Worm (Caenorhabditis elegans) whole organism, midembryonic: ENCODE data around the gene ceh-10.

Source experiments
- T22C8.4 ChIP-seq: fragments of 200-800 bp; sonication (Bioruptor generic); IDR thresholded peaks from 2 replicates; pipeline ENCODE4 v1.3.6; 2022; ENCODE audit warnings: missing genetic modification characterization, missing compliant biosample characterization
- cog-1 ChIP-seq: sonication (generic microtip); optimal IDR thresholded peaks from 2 replicates; lab custom pipeline; 2016; ENCODE audit warnings: missing genetic modification characterization, missing compliant biosample characterization
- flt-1 ChIP-seq: fragments of 200-800 bp; sonication (Bioruptor generic); IDR thresholded peaks from 2 replicates; pipeline ENCODE4 v1.3.6; 2022; ENCODE audit warnings: missing genetic modification characterization, missing compliant biosample characterization
- klf-2 ChIP-seq: fragments of 200-800 bp; sonication (Bioruptor generic); conservative IDR thresholded peaks from 2 replicates; pipeline ENCODE4 v1.3.6; 2022; ENCODE audit warnings: missing genetic modification reagents, missing genetic modification characterization, missing compliant biosample characterization
- med-1 ChIP-seq: sonication (generic microtip); optimal IDR thresholded peaks from 2 replicates; lab custom pipeline; 2017; ENCODE audit warnings: missing genetic modification characterization, mild to moderate bottlenecking, missing compliant biosample characterization, antibody characterized with exemption, missing genetic modification reagents; ENCODE audit not compliant: insufficient read depth
- ref-1 ChIP-seq: fragments of 200-800 bp; sonication (Bioruptor generic); conservative IDR thresholded peaks from 2 replicates; pipeline ENCODE4 v1.3.6; 2022; ENCODE audit warnings: missing genetic modification reagents, missing genetic modification characterization, missing compliant biosample characterization
- tab-1 ChIP-seq: fragments of 200-800 bp; sonication (Bioruptor generic); IDR thresholded peaks from 2 replicates; pipeline ENCODE4 v1.3.6; 2022; ENCODE audit warnings: missing genetic modification characterization, missing compliant biosample characterization
- ztf-23 ChIP-seq: fragments of 200-800 bp; sonication (Bioruptor generic); IDR thresholded peaks from 2 replicates; pipeline ENCODE4 v1.3.6; 2022; ENCODE audit warnings: missing genetic modification reagents, missing genetic modification characterization, missing compliant biosample characterization
- ztf-29 ChIP-seq: fragments of 200-800 bp; sonication (Bioruptor generic); IDR thresholded peaks from 2 replicates; pipeline ENCODE4 v1.3.6; 2022; ENCODE audit warnings: missing genetic modification reagents, missing genetic modification characterization, missing compliant biosample characterization

The ceh-10 gene

DNA sequence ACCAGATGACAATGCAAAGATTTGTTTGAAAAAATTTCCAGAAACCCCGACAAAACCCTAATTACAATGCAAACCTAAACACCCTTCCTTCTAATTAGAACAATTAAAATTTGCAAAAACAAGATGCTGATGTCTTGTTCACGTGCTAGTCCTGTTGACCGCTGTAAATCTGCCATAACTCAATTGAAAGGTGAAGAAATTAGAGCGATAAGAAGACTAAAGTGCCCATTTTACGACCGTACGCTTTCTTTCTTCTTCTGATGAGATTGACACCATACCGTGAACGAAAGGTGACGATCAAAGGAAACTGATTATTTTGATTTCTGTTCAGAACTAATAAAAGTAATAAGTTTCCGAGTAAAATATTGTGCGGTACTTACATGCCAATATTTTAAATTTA lies 14.7 kb downstream of the ceh-10 start:
- no peak for TF ChIP-seq cog-1 (tag; lab: Kevin White, UChicago)
- TF ChIP-seq ztf-29: no peak
- TF ChIP-seq tab-1 (GFP tag; lab: Robert Waterston, UW): no peak
- TF ChIP-seq ztf-23 (GFP tag; lab: Robert Waterston, UW): no peak
- TF ChIP-seq klf-2 (GFP tag; lab: Robert Waterston, UW): no peak
- TF ChIP-seq T22C8.4 (GFP tag; lab: Robert Waterston, UW): no peak
- TF ChIP-seq flt-1: no peak
- no peak for TF ChIP-seq ref-1 (GFP tag; lab: Robert Waterston, UW)
- no peak for TF ChIP-seq med-1 (GFP tag; lab: Kevin White, UChicago)

DNA sequence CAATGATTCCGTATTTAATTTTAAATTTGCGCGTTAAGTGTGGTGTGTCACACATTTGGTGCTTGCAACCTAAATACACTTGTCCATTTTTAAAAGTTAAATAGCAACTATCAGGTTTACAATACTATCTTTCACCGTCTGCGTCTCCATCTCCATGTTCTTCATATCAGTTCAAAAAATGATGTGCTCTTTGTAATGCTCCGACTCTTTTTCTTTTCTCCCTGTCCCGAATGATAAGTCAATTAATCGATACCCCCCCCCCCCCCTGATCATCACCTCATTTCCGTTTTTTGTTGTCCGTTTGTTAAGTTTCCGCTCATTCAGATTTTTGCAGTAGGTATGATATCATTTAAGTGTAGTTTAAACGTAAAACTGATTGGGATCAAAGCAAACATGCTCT lies 15.3 kb downstream of the ceh-10 start:
- TF ChIP-seq T22C8.4 (GFP tag; lab: Robert Waterston, UW) (no peak), ref-1 (GFP tag; lab: Robert Waterston, UW) (no peak), tab-1 (GFP tag; lab: Robert Waterston, UW) (no peak), ztf-23 (GFP tag; lab: Robert Waterston, UW) (no peak), flt-1 (no peak), med-1 (GFP tag; lab: Kevin White, UChicago) (no peak), klf-2 (GFP tag; lab: Robert Waterston, UW) (no peak), ztf-29 (no peak), cog-1 (tag; lab: Kevin White, UChicago) (no peak)

DNA sequence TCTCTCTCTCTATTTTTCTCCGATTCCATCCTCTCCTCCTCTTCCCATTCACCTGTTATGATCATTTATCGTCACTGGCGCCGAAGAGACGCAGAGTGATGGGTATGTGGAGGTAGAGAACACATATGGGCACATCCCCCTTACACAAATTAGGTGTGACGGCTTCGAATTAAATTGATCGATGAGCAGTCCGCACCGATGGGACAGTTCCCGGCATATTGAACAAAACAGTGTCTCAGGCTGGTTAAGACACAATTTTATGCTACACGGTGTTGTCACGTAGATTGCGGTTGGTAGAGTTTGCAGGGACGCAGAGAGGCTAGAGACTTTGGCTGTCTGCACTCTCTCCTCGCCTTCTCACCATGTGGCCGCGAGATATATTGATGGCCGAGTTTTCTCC lies 16.0 kb downstream of the ceh-10 start, which contains the start of gene R12B2.7:
Gene R12B2.7 (plus strand): TSS at position 247 of the 400 bp plus-strand sequence.
- TF ChIP-seq tab-1 (GFP tag; lab: Robert Waterston, UW): 0 out of 2 replicates have a peak, but pooled peaks have one; percentile 28
- TF ChIP-seq cog-1 (tag; lab: Kevin White, UChicago): no peak

DNA sequence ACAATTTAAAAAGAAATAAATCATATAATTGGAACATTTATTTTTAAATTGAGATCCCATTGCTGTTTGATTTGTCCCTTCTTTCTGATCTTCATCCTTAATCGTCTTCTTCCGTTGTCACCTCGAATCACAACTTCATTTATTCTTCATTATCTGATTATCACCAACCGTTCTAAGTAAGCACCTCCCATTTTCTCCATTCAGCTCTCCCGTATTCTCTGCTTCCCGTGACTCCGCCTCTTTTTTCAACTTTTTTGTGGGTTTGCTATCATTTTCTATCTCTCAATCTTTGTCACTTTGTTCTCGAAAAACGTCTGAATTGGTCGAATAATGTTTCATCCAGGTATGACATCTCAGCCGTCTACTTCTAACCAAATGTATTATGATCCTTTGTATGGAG lies 17.1 kb downstream of the ceh-10 start, which contains the start of gene sma-4:
Gene sma-4 (plus strand): TSS at position 301 of the 400 bp plus-strand sequence.
- TF ChIP-seq klf-2 (GFP tag; lab: Robert Waterston, UW) (no peak), med-1 (GFP tag; lab: Kevin White, UChicago) (no peak), ztf-29 (no peak), T22C8.4 (GFP tag; lab: Robert Waterston, UW) (no peak), tab-1 (GFP tag; lab: Robert Waterston, UW) (no peak), cog-1 (tag; lab: Kevin White, UChicago) (no peak), ref-1 (GFP tag; lab: Robert Waterston, UW) (no peak), ztf-23 (GFP tag; lab: Robert Waterston, UW) (no peak), flt-1 (no peak)

DNA sequence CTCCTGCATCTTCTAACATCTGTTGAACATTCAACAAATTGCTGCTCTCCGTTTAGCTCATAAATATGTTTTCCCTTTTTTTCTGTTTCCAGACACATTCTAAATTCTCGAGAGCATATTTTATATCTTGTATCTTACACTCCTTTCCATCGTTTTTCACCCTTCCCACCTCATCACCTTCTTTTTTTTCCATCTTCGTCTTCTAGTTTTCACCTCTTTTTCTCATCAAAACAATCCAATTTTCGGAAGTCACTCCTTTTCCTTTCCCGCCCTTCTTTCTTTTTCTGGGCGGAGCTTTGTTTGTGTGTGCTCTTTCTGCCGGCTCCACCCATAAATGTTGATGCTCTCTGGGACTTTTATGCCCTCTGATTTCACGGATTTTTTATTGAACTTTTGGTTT lies 24.0 kb downstream of the ceh-10 start:
- TF ChIP-seq med-1 (GFP tag; lab: Kevin White, UChicago): no peak
- TF ChIP-seq tab-1 (GFP tag; lab: Robert Waterston, UW): no peak
- TF ChIP-seq cog-1 (tag; lab: Kevin White, UChicago): no peak
- no peak for TF ChIP-seq ref-1 (GFP tag; lab: Robert Waterston, UW)
- TF ChIP-seq klf-2 (GFP tag; lab: Robert Waterston, UW): no peak
- TF ChIP-seq flt-1: no peak

DNA sequence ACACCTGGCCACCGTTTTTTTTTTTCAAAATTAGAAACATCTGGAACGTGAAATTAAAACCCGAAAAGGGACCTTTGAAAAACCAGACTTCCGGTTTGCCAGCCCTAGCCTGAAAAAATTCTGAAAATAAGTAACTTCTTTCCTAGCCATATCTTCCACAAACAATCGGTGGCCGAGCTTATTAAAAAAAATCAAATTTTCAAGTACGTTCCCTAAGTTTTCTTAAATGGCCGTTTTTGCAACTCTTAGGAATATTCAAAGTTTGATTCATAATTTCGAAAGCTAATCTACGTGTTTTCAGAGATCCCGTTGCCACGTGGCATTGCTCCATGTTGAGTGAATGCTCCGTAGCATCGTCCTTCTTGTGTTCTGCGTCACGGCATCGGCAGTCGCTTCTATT lies 24.8 kb downstream of the ceh-10 start, which contains the start of gene R12B2.8:
Gene R12B2.8 (plus strand): TSS at position 301 of the 400 bp plus-strand sequence.
- no peak for TF ChIP-seq flt-1
- no peak for TF ChIP-seq T22C8.4 (GFP tag; lab: Robert Waterston, UW)
- TF ChIP-seq ztf-23 (GFP tag; lab: Robert Waterston, UW): no peak
- no peak for TF ChIP-seq cog-1 (tag; lab: Kevin White, UChicago)
- no peak for TF ChIP-seq med-1 (GFP tag; lab: Kevin White, UChicago)

DNA sequence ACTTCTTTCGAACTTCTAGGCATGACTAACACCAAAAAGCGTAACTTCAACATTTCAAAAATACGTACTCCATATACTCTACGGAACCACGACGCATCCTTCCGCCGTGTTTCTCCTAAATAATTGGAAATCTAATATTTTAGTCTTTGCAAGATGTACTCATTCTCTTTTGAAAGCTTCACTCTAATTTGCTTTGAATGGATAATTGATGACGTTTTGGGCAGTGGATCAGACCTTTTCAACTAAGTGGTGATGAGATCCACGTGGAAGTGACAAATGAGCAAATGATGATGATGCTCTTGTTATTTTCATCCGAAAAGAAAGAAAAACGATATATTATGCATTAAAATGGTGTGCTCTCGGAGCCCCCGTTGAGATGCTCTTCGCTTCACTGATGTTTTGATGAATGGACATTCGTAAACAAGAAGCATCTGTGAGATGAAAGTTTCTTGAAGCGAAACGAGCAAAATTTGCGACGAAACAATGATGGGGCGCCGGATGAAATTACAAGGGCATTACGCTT lies 25.7 kb downstream of the ceh-10 start:
- TF ChIP-seq ztf-23 (GFP tag; lab: Robert Waterston, UW) (no peak), tab-1 (GFP tag; lab: Robert Waterston, UW) (no peak), flt-1 (no peak), cog-1 (tag; lab: Kevin White, UChicago) (no peak)

DNA sequence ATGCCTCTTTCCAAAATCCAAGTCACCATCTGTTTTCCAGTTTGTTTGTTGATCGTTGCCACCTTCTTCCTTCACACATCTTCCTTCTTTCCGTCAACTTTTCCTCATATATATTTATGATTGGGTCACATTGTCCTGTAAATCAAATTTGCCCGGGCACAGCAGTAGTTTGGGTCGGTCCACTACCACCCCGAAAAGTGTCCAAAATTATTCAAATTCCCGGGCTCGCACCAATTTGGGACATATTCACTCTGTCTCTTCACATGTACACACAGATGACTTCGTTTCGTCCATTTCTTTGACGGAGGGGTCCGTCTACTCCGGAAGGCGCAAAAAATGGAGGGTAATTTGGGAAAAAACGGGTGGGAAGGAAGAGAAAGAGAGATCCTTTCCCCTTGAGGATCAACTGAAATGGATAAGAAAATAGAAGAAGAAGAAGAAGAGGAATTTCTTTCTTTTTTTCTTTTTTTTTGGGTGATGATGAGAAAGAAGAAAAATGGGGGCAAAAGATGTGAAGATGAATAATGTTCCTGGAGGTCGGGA lies 28.1 kb downstream of the ceh-10 start:
- TF ChIP-seq cog-1 (tag; lab: Kevin White, UChicago): no peak
- no peak for TF ChIP-seq med-1 (GFP tag; lab: Kevin White, UChicago)
- no peak for TF ChIP-seq flt-1
- TF ChIP-seq klf-2 (GFP tag; lab: Robert Waterston, UW): no peak
- TF ChIP-seq tab-1 (GFP tag; lab: Robert Waterston, UW): no peak
- no peak for TF ChIP-seq ztf-23 (GFP tag; lab: Robert Waterston, UW)
- no peak for TF ChIP-seq ztf-29
- no peak for TF ChIP-seq ref-1 (GFP tag; lab: Robert Waterston, UW)
- TF ChIP-seq T22C8.4 (GFP tag; lab: Robert Waterston, UW): no peak

DNA sequence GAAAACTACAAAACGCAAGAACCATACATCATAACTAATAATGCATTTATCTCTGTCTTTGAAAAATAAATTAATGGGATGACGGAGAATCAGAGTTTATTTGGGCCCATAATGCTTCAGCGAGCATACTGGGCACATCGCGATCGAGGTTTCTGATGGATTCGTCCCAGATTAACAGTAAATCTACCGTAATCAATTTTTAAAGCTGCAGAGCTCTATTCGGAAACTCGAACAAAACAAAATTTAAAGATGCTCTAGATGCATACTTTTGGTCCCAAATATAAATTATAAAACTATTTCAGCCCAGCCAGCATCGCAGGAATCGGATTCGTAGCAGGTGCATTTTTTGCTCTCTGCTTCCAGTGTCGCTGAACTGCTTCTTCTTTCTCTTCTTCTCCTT lies 29.2 kb downstream of the ceh-10 start:
- no peak for TF ChIP-seq ref-1 (GFP tag; lab: Robert Waterston, UW)
- no peak for TF ChIP-seq ztf-23 (GFP tag; lab: Robert Waterston, UW)
- no peak for TF ChIP-seq cog-1 (tag; lab: Kevin White, UChicago)
- TF ChIP-seq T22C8.4 (GFP tag; lab: Robert Waterston, UW): no peak
- TF ChIP-seq tab-1 (GFP tag; lab: Robert Waterston, UW): no peak
- TF ChIP-seq med-1 (GFP tag; lab: Kevin White, UChicago): no peak
- no peak for TF ChIP-seq flt-1
- TF ChIP-seq ztf-29: no peak
- TF ChIP-seq klf-2 (GFP tag; lab: Robert Waterston, UW): no peak

DNA sequence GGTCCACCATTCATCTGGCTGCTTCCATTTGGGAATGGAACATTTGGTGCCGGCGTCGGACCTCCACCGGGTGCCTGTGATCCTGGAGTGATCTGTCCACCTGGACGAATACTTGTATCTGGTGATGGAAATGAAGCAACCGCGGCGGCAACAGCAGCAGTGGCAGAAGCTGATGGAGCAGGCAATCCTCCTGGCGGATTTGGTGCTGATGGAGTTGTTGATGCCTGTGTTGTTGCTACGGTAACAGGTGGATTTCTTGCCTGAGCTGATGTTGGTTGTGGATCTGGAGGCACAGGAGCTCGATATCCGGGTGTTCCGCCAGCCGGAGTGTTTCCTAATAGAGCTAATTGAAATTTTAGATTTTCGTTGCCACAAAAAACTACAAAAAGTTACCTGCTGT lies 33.6 kb downstream of the ceh-10 start:
- no peak for TF ChIP-seq klf-2 (GFP tag; lab: Robert Waterston, UW)
- TF ChIP-seq T22C8.4 (GFP tag; lab: Robert Waterston, UW): no peak
- TF ChIP-seq tab-1 (GFP tag; lab: Robert Waterston, UW): no peak
